Fruit fly (Drosophila melanogaster) whole organism, prepupa: Measurements from ENCODE around the gene CG34132.

Experiments
- Blimp-1 ChIP-seq: fragments of 200-800 bp; sonication (Bioruptor generic); optimal IDR thresholded peaks from 3 replicates; lab custom pipeline; 2017; ENCODE audit warnings: missing biosample characterization, missing genetic modification characterization, mild to moderate bottlenecking, moderate library complexity, missing genetic modification reagents
- CG10631 ChIP-seq: fragments of 200-800 bp; sonication (Bioruptor generic); optimal IDR thresholded peaks from 2 replicates; lab custom pipeline; 2016; ENCODE audit warnings: missing biosample characterization, missing genetic modification characterization
- CG11294 ChIP-seq: fragments of 200-800 bp; sonication (Bioruptor generic); IDR thresholded peaks from 2 replicates; pipeline ENCODE4 v1.3.6; 2022; ENCODE audit warnings: missing biosample characterization, missing genetic modification characterization
- CG11762 ChIP-seq: fragments of 200-800 bp; sonication (Bioruptor generic); optimal IDR thresholded peaks from 3 replicates; lab custom pipeline; 2016; ENCODE audit warnings: missing biosample characterization, missing genetic modification characterization; ENCODE audit not compliant: insufficient read depth
- CG11902 ChIP-seq: fragments of 200-800 bp; sonication (Bioruptor generic); optimal IDR thresholded peaks from 3 replicates; lab custom pipeline; 2016; ENCODE audit warnings: missing biosample characterization, missing genetic modification characterization
- CG15336 ChIP-seq: fragments of 200-800 bp; sonication (Bioruptor generic); IDR thresholded peaks from 2 replicates; pipeline ENCODE4 v1.3.6; 2022; ENCODE audit warnings: missing biosample characterization, missing genetic modification characterization
- CG1621 ChIP-seq: fragments of 200-800 bp; sonication (Bioruptor generic); optimal IDR thresholded peaks from 3 replicates; lab custom pipeline; 2018; ENCODE audit warnings: missing biosample characterization, mild to moderate bottlenecking, missing genetic modification characterization
- CG31627 ChIP-seq: fragments of 200-800 bp; sonication (Bioruptor generic); optimal IDR thresholded peaks from 3 replicates; lab custom pipeline; 2016; ENCODE audit warnings: missing biosample characterization, missing genetic modification characterization
- CG32006 ChIP-seq: fragments of 200-800 bp; sonication (Bioruptor generic); optimal IDR thresholded peaks from 3 replicates; lab custom pipeline; 2017; ENCODE audit warnings: missing biosample characterization, mild to moderate bottlenecking, missing genetic modification characterization
- CG34406 ChIP-seq: fragments of 200-800 bp; sonication (Bioruptor generic); optimal IDR thresholded peaks from 3 replicates; lab custom pipeline; 2016; ENCODE audit warnings: missing biosample characterization, missing genetic modification characterization
- CG3919 ChIP-seq: fragments of 200-800 bp; sonication (Bioruptor generic); optimal IDR thresholded peaks from 3 replicates; lab custom pipeline; 2016; ENCODE audit warnings: missing biosample characterization, missing genetic modification characterization
- CG4318 ChIP-seq: fragments of 200-800 bp; sonication (Bioruptor generic); optimal IDR thresholded peaks from 3 replicates; lab custom pipeline; 2017; ENCODE audit warnings: missing biosample characterization, mild to moderate bottlenecking, missing genetic modification characterization
- CG6163 ChIP-seq: fragments of 200-800 bp; sonication (Bioruptor generic); IDR thresholded peaks from 3 replicates; pipeline ENCODE4 v1.3.6; 2022; ENCODE audit warnings: missing biosample characterization, missing genetic modification characterization
- CG6276 ChIP-seq: fragments of 200-800 bp; sonication (Bioruptor generic); optimal IDR thresholded peaks from 2 replicates; lab custom pipeline; 2017; ENCODE audit warnings: missing biosample characterization, mild to moderate bottlenecking, missing genetic modification characterization
- CG6792 ChIP-seq: fragments of 200-800 bp; sonication (Bioruptor generic); optimal IDR thresholded peaks from 3 replicates; lab custom pipeline; 2016; ENCODE audit warnings: missing biosample characterization, missing genetic modification characterization
- CG6808 ChIP-seq: fragments of 200-800 bp; sonication (Bioruptor generic); optimal IDR thresholded peaks from 3 replicates; lab custom pipeline; 2017; ENCODE audit warnings: missing biosample characterization, missing genetic modification characterization, mild to moderate bottlenecking, moderate library complexity, missing genetic modification reagents
- CG8119 ChIP-seq: fragments of 200-800 bp; sonication (Bioruptor generic); IDR thresholded peaks from 3 replicates; pipeline ENCODE4 v1.3.6; 2022; ENCODE audit warnings: missing biosample characterization, missing genetic modification characterization
- CG8319 ChIP-seq: fragments of 200-800 bp; sonication (Bioruptor generic); optimal IDR thresholded peaks from 3 replicates; lab custom pipeline; 2016; ENCODE audit warnings: missing biosample characterization, missing genetic modification characterization
- CG8632 ChIP-seq: fragments of 200-800 bp; sonication (Bioruptor generic); optimal IDR thresholded peaks from 3 replicates; lab custom pipeline; 2016; ENCODE audit warnings: missing biosample characterization, missing genetic modification characterization
- CG9139 ChIP-seq: fragments of 200-800 bp; sonication (Bioruptor generic); optimal IDR thresholded peaks from 3 replicates; lab custom pipeline; 2017; ENCODE audit warnings: missing biosample characterization, mild to moderate bottlenecking, missing genetic modification characterization
- Eip75B ChIP-seq: fragments of 200-800 bp; sonication (Bioruptor generic); optimal IDR thresholded peaks from 3 replicates; lab custom pipeline; 2016; ENCODE audit warnings: missing biosample characterization, missing genetic modification characterization
- Eip93F ChIP-seq: fragments of 200-800 bp; sonication (Bioruptor generic); optimal IDR thresholded peaks from 2 replicates; lab custom pipeline; 2016; ENCODE audit warnings: missing biosample characterization, mild to moderate bottlenecking, missing genetic modification characterization
- Ets21C ChIP-seq: fragments of 200-800 bp; sonication (Bioruptor generic); optimal IDR thresholded peaks from 3 replicates; lab custom pipeline; 2016; ENCODE audit warnings: missing biosample characterization, missing genetic modification characterization
- Ets96B ChIP-seq: fragments of 200-800 bp; optimal IDR thresholded peaks from 2 replicates; lab custom pipeline; 2019; ENCODE audit warnings: missing biosample characterization, mild to moderate bottlenecking, missing genetic modification characterization, moderate library complexity
- Gug ChIP-seq: fragments of 200-800 bp; sonication (Bioruptor generic); IDR thresholded peaks from 2 replicates; pipeline ENCODE4 v1.3.6; 2022; ENCODE audit warnings: missing biosample characterization, missing genetic modification characterization
- Hr38 ChIP-seq: sonication (Bioruptor generic); optimal IDR thresholded peaks from 2 replicates; lab custom pipeline; 2016; ENCODE audit warnings: missing biosample characterization, missing genetic modification characterization
- Hr39 ChIP-seq: fragments of 200-800 bp; sonication (Bioruptor generic); optimal IDR thresholded peaks from 2 replicates; lab custom pipeline; 2016; ENCODE audit warnings: missing biosample characterization, missing genetic modification characterization
- Hr4 ChIP-seq: fragments of 200-800 bp; sonication (Bioruptor generic); optimal IDR thresholded peaks from 3 replicates; lab custom pipeline; 2016; ENCODE audit warnings: missing biosample characterization, missing genetic modification characterization
- Lpt ChIP-seq: fragments of 200-800 bp; sonication (Bioruptor generic); optimal IDR thresholded peaks from 3 replicates; lab custom pipeline; 2016; ENCODE audit warnings: missing biosample characterization, missing genetic modification characterization
- Met ChIP-seq: fragments of 200-800 bp; sonication (Bioruptor generic); optimal IDR thresholded peaks from 3 replicates; lab custom pipeline; 2016; ENCODE audit warnings: missing biosample characterization, missing genetic modification characterization
- OdsH ChIP-seq: fragments of 200-800 bp; sonication (Bioruptor generic); optimal IDR thresholded peaks from 3 replicates; lab custom pipeline; 2016; ENCODE audit warnings: missing biosample characterization, missing genetic modification characterization
- Sox102F ChIP-seq: fragments of 200-800 bp; sonication (Bioruptor generic); optimal IDR thresholded peaks from 2 replicates; lab custom pipeline; 2016; ENCODE audit warnings: missing biosample characterization, mild to moderate bottlenecking, missing genetic modification characterization
- Sox15 ChIP-seq: fragments of 200-800 bp; sonication (Bioruptor generic); optimal IDR thresholded peaks from 3 replicates; lab custom pipeline; 2016; ENCODE audit warnings: missing biosample characterization, missing genetic modification characterization
- achi ChIP-seq: fragments of 200-800 bp; sonication (Bioruptor generic); optimal IDR thresholded peaks from 3 replicates; lab custom pipeline; 2016; ENCODE audit warnings: missing biosample characterization, missing genetic modification characterization
- acj6 ChIP-seq: fragments of 200-800 bp; sonication (Bioruptor generic); optimal IDR thresholded peaks from 3 replicates; lab custom pipeline; 2016; ENCODE audit warnings: missing biosample characterization, missing genetic modification characterization
- cyc ChIP-seq: fragments of 200-800 bp; sonication (Bioruptor generic); optimal IDR thresholded peaks from 3 replicates; lab custom pipeline; 2016; ENCODE audit warnings: missing biosample characterization, missing genetic modification characterization
- dac ChIP-seq: fragments of 200-800 bp; sonication (Bioruptor generic); optimal IDR thresholded peaks from 2 replicates; lab custom pipeline; 2017; ENCODE audit warnings: missing biosample characterization, mild to moderate bottlenecking, missing genetic modification characterization
- dsx ChIP-seq: fragments of 200-800 bp; optimal IDR thresholded peaks from 3 replicates; lab custom pipeline; 2019; ENCODE audit warnings: missing biosample characterization, mild to moderate bottlenecking, missing genetic modification characterization, moderate library complexity; ENCODE audit not compliant: poor library complexity, severe bottlenecking
- eg ChIP-seq: fragments of 200-800 bp; sonication (Bioruptor generic); IDR thresholded peaks from 3 replicates; pipeline ENCODE4 v1.3.6; 2022; ENCODE audit warnings: missing biosample characterization, missing genetic modification characterization
- fd59A ChIP-seq: fragments of 200-800 bp; sonication (Bioruptor generic); optimal IDR thresholded peaks from 2 replicates; lab custom pipeline; 2017; ENCODE audit warnings: missing biosample characterization, mild to moderate bottlenecking, missing genetic modification characterization, missing genetic modification reagents
- fkh ChIP-seq: fragments of 200-800 bp; sonication (Bioruptor generic); optimal IDR thresholded peaks from 3 replicates; lab custom pipeline; 2017; ENCODE audit warnings: missing biosample characterization, mild to moderate bottlenecking, missing genetic modification characterization, moderate library complexity
- lz ChIP-seq: fragments of 200-800 bp; sonication (Bioruptor generic); optimal IDR thresholded peaks from 3 replicates; lab custom pipeline; 2016; ENCODE audit warnings: missing biosample characterization, missing genetic modification characterization
- pdm3 ChIP-seq: fragments of 200-800 bp; sonication (Bioruptor generic); optimal IDR thresholded peaks from 3 replicates; lab custom pipeline; 2016; ENCODE audit warnings: missing biosample characterization, missing genetic modification characterization
- spab ChIP-seq: fragments of 200-800 bp; sonication (Bioruptor generic); optimal IDR thresholded peaks from 2 replicates; lab custom pipeline; 2017; ENCODE audit warnings: missing biosample characterization, mild to moderate bottlenecking, missing genetic modification characterization, missing genetic modification reagents
- ss ChIP-seq, 2 experiments: fragments of 200-800 bp; sonication (Bioruptor generic); optimal IDR thresholded peaks; 2 replicates in 1 of 2; 3 replicates in 1 of 2; lab custom pipeline; 2017 to 2018; ENCODE audit warnings: mild to moderate bottlenecking in 2 of 2, missing biosample characterization in 2 of 2, missing genetic modification characterization in 2 of 2, moderate library complexity in 1 of 2
- topi ChIP-seq: fragments of 200-800 bp; sonication (Bioruptor generic); optimal IDR thresholded peaks from 3 replicates; lab custom pipeline; 2016; ENCODE audit warnings: missing biosample characterization, missing genetic modification characterization
- vri ChIP-seq: fragments of 200-800 bp; sonication (Bioruptor generic); optimal IDR thresholded peaks from 3 replicates; lab custom pipeline; 2016; ENCODE audit warnings: missing biosample characterization, mild to moderate bottlenecking, missing genetic modification characterization

CG34132 gene

DNA sequence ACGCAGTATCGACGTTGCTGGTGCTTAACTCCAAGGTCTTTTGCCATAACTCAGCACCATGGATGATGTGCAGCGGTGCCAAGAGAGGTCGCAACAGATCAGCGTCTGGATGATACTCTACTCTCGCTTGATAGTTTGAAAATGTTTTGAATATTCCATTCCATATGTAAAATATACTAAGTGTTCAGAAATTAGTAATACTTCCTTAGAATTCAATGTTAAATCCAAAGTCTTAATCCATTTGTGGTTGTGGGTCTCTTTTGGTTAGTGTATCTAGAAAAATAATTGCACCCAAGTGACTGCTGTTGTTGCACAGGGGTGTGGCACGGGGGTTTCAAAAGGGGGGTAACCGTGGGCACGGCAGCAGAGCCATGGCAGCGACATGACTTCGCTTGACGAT lies 13.8 kb downstream of the CG34132 start (continued):
- TF ChIP-seq CG6808 = peak; percentile 2
- TF ChIP-seq Eip75B (GFP tag; lab: Kevin White, UChicago) = peak; percentile 60
- TF ChIP-seq Blimp-1 (GFP tag; lab: Kevin White, UChicago) = no peak
- TF ChIP-seq CG6792 = peak; percentile 34
- no peak for TF ChIP-seq CG8319 (GFP tag; lab: Kevin White, UChicago)
- TF ChIP-seq CG1621 (tag; lab: Kevin White, UChicago) = peak; percentile 26
- TF ChIP-seq achi (GFP tag; lab: Kevin White, UChicago) = peak; percentile 33
- TF ChIP-seq CG34406 = peak; percentile 38
- TF ChIP-seq Sox102F (GFP tag; lab: Kevin White, UChicago) = no peak
- peak; percentile 79 for TF ChIP-seq Ets96B (tag; lab: Kevin White, UChicago)
- TF ChIP-seq CG6276 = peak; percentile 20
- TF ChIP-seq CG9139 (GFP tag; lab: Kevin White, UChicago) = no peak
- TF ChIP-seq CG11762 (GFP tag; lab: Kevin White, UChicago) = peak; percentile 7
- peak; percentile 27; the same call in 1 of the 2 replicates for TF ChIP-seq CG11294 (GFP tag; lab: Robert Waterston, UW)
- TF ChIP-seq lz (GFP tag; lab: Kevin White, UChicago) = no peak
- TF ChIP-seq CG32006 (GFP tag; lab: Kevin White, UChicago) = peak; percentile 71

DNA sequence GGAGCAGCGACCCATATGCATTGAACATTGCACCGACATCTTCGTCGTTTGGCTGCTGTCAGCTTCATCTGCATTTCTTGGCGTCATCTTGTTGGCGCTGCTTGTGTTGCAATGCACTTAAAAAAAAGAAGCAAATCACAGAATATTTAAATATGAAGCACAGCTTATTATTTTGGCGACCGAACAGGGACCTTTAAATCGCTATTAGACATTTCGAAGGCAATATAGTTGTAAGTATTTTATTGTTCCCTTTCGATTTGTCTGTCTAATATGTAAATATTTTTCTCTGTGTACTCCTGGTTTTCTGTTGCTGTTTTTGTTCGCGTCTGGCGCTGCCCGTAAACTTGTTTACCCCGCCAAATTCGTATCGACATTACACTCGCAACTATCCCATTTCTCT lies 14.6 kb downstream of the CG34132 start:
- peak; percentile 98 for TF ChIP-seq CG6163 (GFP tag; lab: Robert Waterston, UW)
- TF ChIP-seq cyc = peak; percentile 89
- no peak for TF ChIP-seq fkh (GFP tag; lab: Kevin White, UChicago)
- TF ChIP-seq CG6792 = peak; percentile 93
- peak; percentile 96 for TF ChIP-seq dac (GFP tag; lab: Kevin White, UChicago)
- peak; percentile 97 for TF ChIP-seq CG3919 (GFP tag; lab: Kevin White, UChicago)
- TF ChIP-seq Ets21C (GFP tag; lab: Kevin White, UChicago) = peak; percentile 74
- TF ChIP-seq Eip93F = no peak
- TF ChIP-seq CG31627 = peak; percentile 84
- TF ChIP-seq Hr39 (GFP tag; lab: Kevin White, UChicago) = peak; percentile 83
- peak; percentile 84 for TF ChIP-seq Sox15
- peak; percentile 95 for TF ChIP-seq CG10631 (GFP tag; lab: Kevin White, UChicago)
- TF ChIP-seq Ets96B (tag; lab: Kevin White, UChicago) = peak; percentile 97
- peak; percentile 88 for TF ChIP-seq Met
- peak; percentile 61 for TF ChIP-seq Blimp-1 (GFP tag; lab: Kevin White, UChicago)
- TF ChIP-seq CG11762 (GFP tag; lab: Kevin White, UChicago) = peak; percentile 91
- TF ChIP-seq acj6 (GFP tag; lab: Kevin White, UChicago) = peak; percentile 93
- TF ChIP-seq CG8632 (GFP tag; lab: Kevin White, UChicago) = peak; percentile 91
- peak; percentile 95 for TF ChIP-seq Lpt (GFP tag; lab: Kevin White, UChicago)
- TF ChIP-seq CG15336 = peak; percentile 97
- peak; percentile 97 for TF ChIP-seq dsx (GFP tag; lab: Kevin White, UChicago)
- TF ChIP-seq CG6808 = peak; percentile 97
- peak; percentile 86 for TF ChIP-seq Sox102F (GFP tag; lab: Kevin White, UChicago)
- peak; percentile 83 for TF ChIP-seq CG11294 (GFP tag; lab: Robert Waterston, UW)
- TF ChIP-seq topi (GFP tag; lab: Kevin White, UChicago) = peak; percentile 91
- TF ChIP-seq vri = peak; percentile 63
- peak; percentile 91 for TF ChIP-seq CG9139 (GFP tag; lab: Kevin White, UChicago)
- TF ChIP-seq achi (GFP tag; lab: Kevin White, UChicago) = peak; percentile 96
- peak; percentile 97 for TF ChIP-seq fd59A (GFP tag; lab: Kevin White, UChicago)
- TF ChIP-seq CG8119 = peak; percentile 97
- TF ChIP-seq Hr4 = peak; percentile 99
- TF ChIP-seq Eip75B (GFP tag; lab: Kevin White, UChicago) = peak; percentile 95
- peak; percentile 95 to 96 for TF ChIP-seq ss (GFP tag; optimal IDR thresholded peaks at IDR 0.05; lab: Kevin White, UChicago)
- TF ChIP-seq pdm3 (GFP tag; lab: Kevin White, UChicago) = peak; percentile 95
- peak; percentile 94 for TF ChIP-seq OdsH (GFP tag; lab: Kevin White, UChicago)
- TF ChIP-seq lz (GFP tag; lab: Kevin White, UChicago) = peak; percentile 88
- TF ChIP-seq CG4318 (GFP tag; lab: Kevin White, UChicago) = peak; percentile 95
- peak; percentile 98 for TF ChIP-seq CG32006 (GFP tag; lab: Kevin White, UChicago)
- peak; percentile 96 for TF ChIP-seq CG1621 (tag; lab: Kevin White, UChicago)
- peak; percentile 97 for TF ChIP-seq eg
- peak; percentile 35 for TF ChIP-seq Hr38 (GFP tag; lab: Kevin White, UChicago)
- TF ChIP-seq CG8319 (GFP tag; lab: Kevin White, UChicago) = peak; percentile 89
- TF ChIP-seq spab (GFP tag; lab: Kevin White, UChicago) = peak; percentile 97
- peak; percentile 90 for TF ChIP-seq CG11902 (GFP tag; lab: Kevin White, UChicago)
- peak; percentile 88 for TF ChIP-seq Gug
